Fruit fly (Drosophila melanogaster) whole organism, larva: ENCODE data around the gene Rpn3.

ENCODE experiments used
- noc ChIP-seq: fragments of 200-800 bp; sonication (Bioruptor generic); optimal IDR thresholded peaks from 3 replicates; lab custom pipeline; 2019; ENCODE audit warnings: missing biosample characterization, mild to moderate bottlenecking, missing genetic modification characterization, moderate library complexity

Gene Rpn3

dm6 chr2L:19051534-19052100 lies at the start of gene Rpn3:
Rpn3 (plus strand) TSS chr2L:19051790.
- TF ChIP-seq noc (tag; lab: Kevin White, UChicago): peak; percentile 60

dm6 chr2L:19002468-19002867 lies 49.1 kb upstream of the Rpn3 start:
- no peak for TF ChIP-seq noc (tag; lab: Kevin White, UChicago)

dm6 chr2L:19002959-19003371 lies 48.6 kb upstream of the Rpn3 start, which contains the start of gene CG31793:
CG31793 (plus strand) TSS chr2L:19003367.
- TF ChIP-seq noc (tag; lab: Kevin White, UChicago): peak; percentile 88

dm6 chr2L:19009130-19009529 lies 42.5 kb upstream of the Rpn3 start, which contains the start of gene RpL30:
RpL30 (minus strand) TSS chr2L:19009306.
- TF ChIP-seq noc (tag; lab: Kevin White, UChicago): peak; percentile 82

dm6 chr2L:19010037-19010436 lies 41.6 kb upstream of the Rpn3 start:
- TF ChIP-seq noc (tag; lab: Kevin White, UChicago): no peak

dm6 chr2L:19010566-19010965 lies 41.0 kb upstream of the Rpn3 start, which contains the start of gene robl37BC:
robl37BC (plus strand) TSS chr2L:19010866.
- no peak for TF ChIP-seq noc (tag; lab: Kevin White, UChicago)

- TF ChIP-seq noc (tag; lab: Kevin White, UChicago): peak; percentile 54
These were observed 39.5 kb upstream of the Rpn3 start for dm6 chr2L:19011895-19012645.

dm6 chr2L:19012776-19013328 lies 38.7 kb upstream of the Rpn3 start:
- no peak for TF ChIP-seq noc (tag; lab: Kevin White, UChicago)

dm6 chr2L:19014032-19014880 lies 37.3 kb upstream of the Rpn3 start:
- TF ChIP-seq noc (tag; lab: Kevin White, UChicago): peak; percentile 23

- TF ChIP-seq noc (tag; lab: Kevin White, UChicago): no peak
These were observed 36.7 kb upstream of the Rpn3 start for dm6 chr2L:19014881-19015366.

- no peak for TF ChIP-seq noc (tag; lab: Kevin White, UChicago)
These were observed 36.0 kb upstream of the Rpn3 start for dm6 chr2L:19015628-19016027.

- no peak for TF ChIP-seq noc (tag; lab: Kevin White, UChicago)
These were observed 34.5 kb upstream of the Rpn3 start for dm6 chr2L:19017060-19017459.

- no peak for TF ChIP-seq noc (tag; lab: Kevin White, UChicago)
These were observed 33.3 kb upstream of the Rpn3 start for dm6 chr2L:19018266-19018665.

- no peak for TF ChIP-seq noc (tag; lab: Kevin White, UChicago)
These were observed 32.4 kb upstream of the Rpn3 start for dm6 chr2L:19019160-19019592.

dm6 chr2L:19019640-19020039 lies 31.9 kb upstream of the Rpn3 start:
- no peak for TF ChIP-seq noc (tag; lab: Kevin White, UChicago)
